Worm (Caenorhabditis elegans): Measurements from ENCODE around the gene K08C7.7.

- TF ChIP-seq ceh-9 (tag; optimal IDR thresholded peaks at IDR 0.05) (no peak), nhr-12 (tag; optimal IDR thresholded peaks at IDR 0.05) (no peak), mdl-1 (tag; optimal IDR thresholded peaks at IDR 0.05) (no peak), skn-1 (tag; optimal IDR thresholded peaks at IDR 0.05) (no peak), nhr-77 (tag; optimal IDR thresholded peaks at IDR 0.05) (no peak), nhr-237 (tag; optimal IDR thresholded peaks at IDR 0.05) (no peak), unc-62 (GFP tag; optimal IDR thresholded peaks at IDR 0.05) (no peak), nhr-76 (tag; optimal IDR thresholded peaks at IDR 0.05) (no peak), ztf-11 (tag; optimal IDR thresholded peaks at IDR 0.05) (no peak), fkh-10 (GFP tag; optimal IDR thresholded peaks at IDR 0.05) (no peak), ceh-82 (tag; optimal IDR thresholded peaks at IDR 0.05) (no peak), pqm-1 (tag; optimal IDR thresholded peaks at IDR 0.05) (no peak)
Observed at ce11 chrIV:10638977-10639376, 25.3 kb upstream of the K08C7.7 start, which contains the start of gene F56C4.2.
